Worm (Caenorhabditis elegans) whole organism, L3 larva: ENCODE results near the gene srz-90.

Source experiments
- aly-2 ChIP-seq: fragments of 150-350 bp; optimal IDR thresholded peaks from 2 replicates; lab custom pipeline; 2014; ENCODE audit warnings: missing biosample characterization, missing genetic modification characterization
- ama-1 ChIP-seq: fragments of 150-350 bp; optimal IDR thresholded peaks from 2 replicates; lab custom pipeline; 2018
- ceh-28 ChIP-seq: fragments of 150-350 bp; optimal IDR thresholded peaks from 2 replicates; lab custom pipeline; 2014; ENCODE audit warnings: missing biosample characterization, missing genetic modification reagents, missing genetic modification characterization
- egl-5 ChIP-seq: fragments of 150-350 bp; optimal IDR thresholded peaks from 2 replicates; lab custom pipeline; 2017; ENCODE audit warnings: missing biosample characterization, missing genetic modification reagents, missing genetic modification characterization, inconsistent platforms
- mml-1 ChIP-seq: fragments of 150-350 bp; sonication (generic microtip); optimal IDR thresholded peaks from 3 replicates; lab custom pipeline; 2014; ENCODE audit warnings: missing biosample characterization, missing genetic modification characterization
- nhr-23 ChIP-seq: fragments of 150-350 bp; optimal IDR thresholded peaks from 2 replicates; lab custom pipeline; 2014; ENCODE audit warnings: missing biosample characterization, missing genetic modification reagents, missing genetic modification characterization
- nhr-25 ChIP-seq: sonication (generic microtip); optimal IDR thresholded peaks from 2 replicates; lab custom pipeline; 2017; ENCODE audit warnings: missing biosample characterization, missing genetic modification characterization
- pqm-1 ChIP-seq: fragments of 150-350 bp; optimal IDR thresholded peaks from 2 replicates; lab custom pipeline; 2017; ENCODE audit warnings: missing biosample characterization, missing genetic modification characterization, inconsistent platforms
- unc-39 ChIP-seq: sonication (generic microtip); optimal IDR thresholded peaks from 4 replicates; lab custom pipeline; 2017; ENCODE audit warnings: missing biosample characterization, missing genetic modification characterization

DNA sequence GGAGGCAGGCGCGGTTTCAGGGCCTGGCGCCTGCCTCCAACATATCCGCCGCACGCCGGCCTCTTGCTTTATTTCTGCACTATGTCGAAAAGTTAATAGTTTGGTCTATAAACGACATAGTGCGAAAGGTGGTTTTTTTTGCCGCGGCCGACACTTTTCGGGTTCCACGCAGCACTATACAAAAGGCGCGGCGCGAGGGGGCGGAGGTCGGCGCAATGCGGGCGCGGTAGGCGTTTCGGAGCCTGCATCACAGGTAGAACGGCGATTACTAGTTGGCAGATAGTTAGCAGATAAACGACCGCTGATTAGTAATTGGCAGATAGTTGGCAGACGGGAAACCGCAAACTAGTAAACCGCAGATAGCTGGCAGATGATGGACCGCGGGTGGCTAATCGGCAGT, 15.1 kb upstream of the srz-90 start:
- TF ChIP-seq mml-1 (tag; lab: Kevin White, UChicago) (no peak), ama-1 (no peak), egl-5 (tag; lab: Kevin White, UChicago) (no peak), ceh-28 (tag; lab: Kevin White, UChicago) (no peak), nhr-23 (tag; lab: Kevin White, UChicago) (no peak), pqm-1 (no peak), nhr-25 (tag; lab: Kevin White, UChicago) (no peak), aly-2 (no peak), unc-39 (tag; lab: Kevin White, UChicago) (no peak)
